Worm (Caenorhabditis elegans) whole organism, L3 larva: ENCODE results near the gene VW02B12L.2.
"Not testable (repeated sequence)": the region's sequence is repeated elsewhere in the genome, so short reads cannot be mapped to it uniquely, and the experiment has no call there.

Experiments used
- ama-1 ChIP-seq: fragments of 150-350 bp; optimal IDR thresholded peaks from 2 replicates; lab custom pipeline; 2018
- egl-27 ChIP-seq: sonication (generic microtip); optimal IDR thresholded peaks from 4 replicates; lab custom pipeline; 2017; ENCODE audit warnings: missing biosample characterization, missing genetic modification reagents, missing genetic modification characterization
- lin-39 ChIP-seq: fragments of 150-350 bp; optimal IDR thresholded peaks from 2 replicates; lab custom pipeline; 2018; ENCODE audit warnings: missing biosample characterization, missing genetic modification reagents, missing genetic modification characterization
- mdl-1 ChIP-seq: fragments of 150-350 bp; optimal IDR thresholded peaks from 2 replicates; lab custom pipeline; 2014; ENCODE audit warnings: missing biosample characterization, missing genetic modification characterization
- mml-1 ChIP-seq: fragments of 150-350 bp; sonication (generic microtip); optimal IDR thresholded peaks from 3 replicates; lab custom pipeline; 2014; ENCODE audit warnings: missing biosample characterization, missing genetic modification characterization
- nhr-28 ChIP-seq: fragments of 150-350 bp; optimal IDR thresholded peaks from 2 replicates; lab custom pipeline; 2014; ENCODE audit warnings: missing biosample characterization, missing genetic modification characterization
- pqm-1 ChIP-seq: fragments of 150-350 bp; optimal IDR thresholded peaks from 2 replicates; lab custom pipeline; 2017; ENCODE audit warnings: missing biosample characterization, missing genetic modification characterization, inconsistent platforms
- unc-62 ChIP-seq: fragments of 150-350 bp; sonication (generic microtip); optimal IDR thresholded peaks from 4 replicates; lab custom pipeline; 2014; ENCODE audit warnings: missing biosample characterization, missing genetic modification reagents, missing genetic modification characterization

DNA sequence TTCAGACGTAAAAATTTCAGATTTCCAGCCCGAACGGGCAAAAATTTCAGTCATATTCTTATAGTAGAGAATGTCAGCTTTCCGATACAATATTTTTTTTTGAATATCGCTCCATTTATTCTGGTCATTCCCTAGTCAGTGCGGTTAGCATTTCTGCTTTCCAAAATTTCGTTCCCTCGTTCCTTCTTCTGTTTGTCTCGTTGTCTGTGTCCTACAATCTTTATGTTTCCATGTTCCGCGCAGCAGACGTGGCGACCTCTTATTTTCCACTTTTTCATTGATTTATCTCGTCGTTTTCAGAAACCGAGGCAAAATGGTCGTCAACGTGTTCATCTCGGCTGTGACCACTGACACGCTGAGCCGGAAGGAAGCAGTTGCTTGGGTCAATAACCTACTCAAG is 2.3 kb upstream of the VW02B12L.2 start, which contains the start of gene ebp-2:
- not testable (repeated sequence) for TF ChIP-seq mdl-1 (tag; lab: Kevin White, UChicago); lin-39 (tag; lab: Kevin White, UChicago); pqm-1 (tag; lab: Kevin White, UChicago); egl-27 (tag; lab: Kevin White, UChicago); mml-1 (tag; lab: Kevin White, UChicago); ama-1; unc-62 (GFP tag; lab: Kevin White, UChicago); nhr-28 (tag; lab: Kevin White, UChicago)
